Fruit fly (Drosophila melanogaster) whole organism, embryonic: ENCODE measurements around the gene CG13024.

Source experiments
- Atf3 ChIP-seq: fragments of 200-800 bp; sonication (Bioruptor generic); optimal IDR thresholded peaks from 3 replicates; lab custom pipeline; 2016; ENCODE audit warnings: missing biosample characterization, missing genetic modification characterization
- CG10321 ChIP-seq: fragments of 200-800 bp; sonication (Bioruptor generic); IDR thresholded peaks from 2 replicates; pipeline ENCODE4 v1.3.6; 2022; ENCODE audit warnings: missing biosample characterization, missing genetic modification characterization
- CG18262 ChIP-seq: fragments of 200-800 bp; optimal IDR thresholded peaks from 3 replicates; lab custom pipeline; 2019; ENCODE audit warnings: missing biosample characterization, mild to moderate bottlenecking, missing genetic modification characterization, moderate library complexity
- CG32767 ChIP-seq: fragments of 200-800 bp; sonication (Bioruptor generic); IDR thresholded peaks from 2 replicates; pipeline ENCODE4 v1.3.6; 2022; ENCODE audit warnings: missing biosample characterization, missing genetic modification characterization
- CG4707 ChIP-seq: fragments of 200-800 bp; sonication (Bioruptor generic); optimal IDR thresholded peaks from 2 replicates; lab custom pipeline; 2018; ENCODE audit warnings: missing biosample characterization, mild to moderate bottlenecking, missing genetic modification characterization, moderate library complexity
- D19B ChIP-seq: fragments of 200-800 bp; sonication (Bioruptor generic); optimal IDR thresholded peaks from 2 replicates; lab custom pipeline; 2017; ENCODE audit warnings: missing biosample characterization, mild to moderate bottlenecking, missing genetic modification characterization
- Hr51 ChIP-seq, 2 experiments: fragments of 200-800 bp; sonication (Bioruptor generic); optimal IDR thresholded peaks; 2 replicates in 1 of 2; 3 replicates in 1 of 2; lab custom pipeline; 2016 to 2018; ENCODE audit warnings: missing biosample characterization in 2 of 2, missing genetic modification characterization in 2 of 2, mild to moderate bottlenecking in 1 of 2, moderate library complexity in 1 of 2
- ash1 ChIP-seq: fragments of 200-800 bp; sonication (Bioruptor generic); optimal IDR thresholded peaks from 2 replicates; lab custom pipeline; 2018; ENCODE audit warnings: missing biosample characterization, mild to moderate bottlenecking, missing genetic modification characterization
- pan ChIP-seq, 4 experiments: fragments of >200 bp in 3 of 4; fragments of 200-800 bp in 1 of 4; sonication (Bioruptor generic) in 1 of 4; optimal IDR thresholded peaks in 3 of 4; IDR thresholded peaks in 1 of 4; 2 replicates each; pipeline versions ENCODE4 v1.3.6 to Lab custom; 2017 to 2022; ENCODE audit warnings: missing biosample characterization in 2 of 4, missing genetic modification characterization in 2 of 4, mixed read lengths in 1 of 4

DNA sequence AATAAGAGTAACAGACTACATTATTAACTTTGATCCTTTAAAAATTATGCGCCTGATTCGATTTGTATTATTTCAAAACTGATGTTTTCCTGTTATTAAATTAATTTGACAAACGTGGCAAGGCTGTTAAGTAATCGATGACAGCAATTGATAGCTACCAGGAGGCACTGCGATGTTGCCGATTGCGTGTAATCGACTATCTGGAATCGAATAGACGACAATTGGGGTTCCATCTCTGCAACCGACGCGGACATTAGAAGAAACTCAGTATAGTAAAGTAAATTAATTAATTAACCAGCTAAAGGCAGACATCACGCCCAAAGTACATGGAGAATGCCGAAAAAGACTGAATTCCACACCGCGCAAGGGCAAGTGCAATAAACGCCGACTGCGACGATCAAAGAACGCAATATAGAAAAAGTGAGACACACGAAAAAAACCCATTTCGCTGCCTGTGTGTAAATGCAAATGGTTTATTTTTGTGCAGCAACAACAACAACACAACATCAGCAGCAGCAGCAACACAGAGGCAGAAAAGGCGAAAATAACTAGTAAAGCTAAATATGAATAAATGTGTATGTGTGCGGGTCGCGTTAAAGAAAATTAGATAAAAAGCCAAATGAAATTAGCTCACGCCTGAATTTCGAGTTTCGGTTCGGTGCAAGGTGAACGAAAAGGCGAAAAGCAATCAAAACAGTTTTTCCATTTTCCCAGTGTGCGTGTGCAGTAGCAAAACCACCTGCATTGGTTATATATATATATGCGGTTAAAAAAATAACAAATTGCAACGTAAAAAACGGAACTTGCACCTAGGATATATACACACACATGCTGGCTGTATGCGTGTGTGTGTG is 24.9 kb upstream of the CG13024 start, which contains the start of gene sina:
- TF ChIP-seq Hr51 (GFP tag; optimal IDR thresholded peaks at IDR 0.05; lab: Kevin White, UChicago) (peak in 1 of 2 experiments; percentile 17), ash1 (GFP tag; lab: Kevin White, UChicago) (no peak), CG10321 (GFP tag; lab: Robert Waterston, UW) (no peak), Atf3 (no peak), D19B (GFP tag; lab: Kevin White, UChicago) (no peak), CG32767 (GFP tag; lab: Robert Waterston, UW) (no peak), CG4707 (GFP tag; lab: Kevin White, UChicago) (no peak), pan (optimal IDR thresholded peaks at IDR 0.05; lab: Kevin White, UChicago) (no peak), pan (GFP tag; optimal IDR thresholded peaks at IDR 0.05 in 1 of 2, IDR thresholded peaks at IDR 0.05 in 1 of 2) (peak in 1 of 2 experiments; percentile 19), CG18262 (tag; lab: Kevin White, UChicago) (peak; percentile 19)
